Worm (Caenorhabditis elegans): ENCODE results near the gene ubxn-2.

DNA sequence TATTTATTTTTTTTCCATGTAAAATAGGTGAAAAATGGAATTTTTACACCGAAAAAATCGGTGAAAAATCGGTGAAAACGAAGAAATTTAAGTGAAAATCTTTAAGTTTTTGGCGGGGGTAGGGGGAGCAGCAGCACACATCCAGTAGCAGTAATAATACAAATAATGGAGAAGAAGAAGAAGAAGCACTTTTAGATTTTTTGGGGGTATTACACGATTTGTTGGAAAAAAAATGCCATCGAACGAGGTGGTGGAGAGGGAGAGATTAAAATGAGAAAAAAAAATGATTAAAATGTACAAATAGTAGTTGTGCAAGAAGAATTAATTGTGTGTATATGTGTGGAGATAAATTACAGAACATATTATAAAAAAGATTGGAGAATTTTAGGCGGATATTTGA, 47.5 kb downstream of the ubxn-2 start:
- no peak for TF ChIP-seq elt-2 (tag; optimal IDR thresholded peaks at IDR 0.05)
- TF ChIP-seq nhr-25 (tag; optimal IDR thresholded peaks at IDR 0.05) = no peak
